Fruit fly (Drosophila melanogaster): ENCODE results near the gene Mkrn1.

DNA sequence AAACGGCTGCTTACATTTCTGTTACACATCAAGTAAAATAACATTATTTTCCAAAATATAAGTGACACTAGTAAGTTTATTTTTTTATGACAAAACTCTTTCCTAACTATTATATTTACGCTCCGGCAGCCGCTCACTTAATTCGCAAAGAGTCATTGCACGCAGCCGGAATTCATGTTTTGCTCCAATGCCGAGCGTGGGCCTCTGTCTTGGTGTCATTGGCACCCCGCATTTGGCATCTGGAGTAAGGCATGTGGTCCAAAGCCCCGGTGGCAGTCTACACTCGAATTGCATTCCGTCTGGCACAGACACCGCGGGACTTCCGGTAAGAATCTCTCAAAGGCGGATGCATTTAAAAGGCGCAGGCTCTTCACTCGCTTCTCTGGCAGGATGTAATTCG, 24.9 kb downstream of the Mkrn1 start:
- TF ChIP-seq gl (tag; optimal IDR thresholded peaks at IDR 0.05) (no peak), CG10348 (GFP tag; IDR thresholded peaks at IDR 0.05) (no peak), Pif1A (GFP tag; optimal IDR thresholded peaks at IDR 0.05) (no peak), CG34367 (tag; optimal IDR thresholded peaks at IDR 0.05) (no peak), CG15710 (tag; optimal IDR thresholded peaks at IDR 0.05) (no peak), CG4496 (GFP tag; IDR thresholded peaks at IDR 0.05) (no peak)
